Worm (Caenorhabditis elegans): ENCODE data around the gene T05C12.4.

Gene T05C12.4

ce11 chrII:8130792-8131191 lies 49.4 kb downstream of the T05C12.4 start:
- TF ChIP-seq gmeb-1 (tag; optimal IDR thresholded peaks at IDR 0.05) (no peak), ceh-16 (tag; optimal IDR thresholded peaks at IDR 0.05) (no peak), egl-27 (tag; optimal IDR thresholded peaks at IDR 0.05) (no peak), lsy-2 (tag; optimal IDR thresholded peaks at IDR 0.05) (no peak), nhr-23 (tag; optimal IDR thresholded peaks at IDR 0.05) (no peak), sma-9 (GFP tag; optimal IDR thresholded peaks at IDR 0.05) (peak; percentile 0), sma-9 (tag; optimal IDR thresholded peaks at IDR 0.05) (no peak), nhr-77 (tag; optimal IDR thresholded peaks at IDR 0.05) (no peak)

- no peak for TF ChIP-seq ZK546.5 (tag; optimal IDR thresholded peaks at IDR 0.05)
- peak; percentile 43 for TF ChIP-seq ceh-16 (tag; optimal IDR thresholded peaks at IDR 0.05)
- peak; percentile 72 for TF ChIP-seq mab-5 (tag; optimal IDR thresholded peaks at IDR 0.05)
- TF ChIP-seq nhr-6 (tag; optimal IDR thresholded peaks at IDR 0.05): no peak
- TF ChIP-seq lin-13 (GFP tag; optimal IDR thresholded peaks at IDR 0.05): peak; percentile 38
- peak; percentile 70 for TF ChIP-seq sma-9 (GFP tag; optimal IDR thresholded peaks at IDR 0.05)
- TF ChIP-seq sma-9 (tag; optimal IDR thresholded peaks at IDR 0.05): no peak
- peak; percentile 7 for TF ChIP-seq C34F6.9 (tag; optimal IDR thresholded peaks at IDR 0.05)
- peak; percentile 45 for TF ChIP-seq nhr-129 (tag; optimal IDR thresholded peaks at IDR 0.05)
- peak; percentile 67 for TF ChIP-seq F13H6.1 (tag; optimal IDR thresholded peaks at IDR 0.05)
- no peak for TF ChIP-seq blmp-1 (tag; optimal IDR thresholded peaks at IDR 0.05; ENCODE audit: insufficient read depth)
- peak in 1 of 2 experiments; percentile 57 for TF ChIP-seq lsy-2 (tag; optimal IDR thresholded peaks at IDR 0.05)
- no peak for TF ChIP-seq nhr-11 (tag; optimal IDR thresholded peaks at IDR 0.05)
- peak; percentile 4 for TF ChIP-seq crh-2 (tag; optimal IDR thresholded peaks at IDR 0.05)
Observed at ce11 chrII:8129495-8130010, 50.6 kb downstream of the T05C12.4 start, which contains the start of gene ulp-4. ulp-4 (plus strand) TSS chrII:8129960.

DNA sequence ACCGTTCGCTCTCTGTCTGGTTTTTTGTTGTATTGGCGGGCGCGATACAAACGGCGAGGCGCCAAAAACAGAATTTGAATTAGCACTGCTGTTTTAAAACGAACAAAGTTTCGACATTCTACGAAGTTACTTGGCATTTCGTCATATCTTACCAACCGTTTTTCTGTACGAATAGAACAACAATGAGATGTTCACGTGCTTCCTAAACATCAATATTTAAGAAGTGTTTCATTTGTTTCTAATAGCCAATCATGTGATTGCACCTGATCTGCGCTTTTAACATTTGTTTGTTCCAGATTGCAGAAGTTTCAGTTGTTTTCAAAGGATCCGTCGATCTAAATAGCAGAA lies 51.2 kb downstream of the T05C12.4 start:
- TF ChIP-seq crh-2 (tag; optimal IDR thresholded peaks at IDR 0.05) (no peak), lsy-2 (tag; optimal IDR thresholded peaks at IDR 0.05) (no peak), nhr-77 (tag; optimal IDR thresholded peaks at IDR 0.05) (no peak), sem-4 (tag; optimal IDR thresholded peaks at IDR 0.05) (peak; percentile 29), unc-39 (tag; optimal IDR thresholded peaks at IDR 0.05) (no peak), egl-27 (tag; optimal IDR thresholded peaks at IDR 0.05) (no peak), nhr-25 (tag; optimal IDR thresholded peaks at IDR 0.05) (no peak), nhr-6 (tag; optimal IDR thresholded peaks at IDR 0.05) (no peak), ama-1 (optimal IDR thresholded peaks at IDR 0.05) (no peak), nhr-129 (tag; optimal IDR thresholded peaks at IDR 0.05) (peak; percentile 10), peb-1 (tag; optimal IDR thresholded peaks at IDR 0.05) (no peak), nhr-10 (tag; optimal IDR thresholded peaks at IDR 0.05) (no peak), elt-3 (tag; optimal IDR thresholded peaks at IDR 0.05) (no peak), snpc-4 (tag; optimal IDR thresholded peaks at IDR 0.05) (no peak), ztf-11 (tag; optimal IDR thresholded peaks at IDR 0.05) (no peak)

- TF ChIP-seq sma-3 (GFP tag; optimal IDR thresholded peaks at IDR 0.05) (peak; percentile 40), blmp-1 (tag; optimal IDR thresholded peaks at IDR 0.05; ENCODE audit: insufficient read depth) (peak; percentile 6), nhr-11 (tag; optimal IDR thresholded peaks at IDR 0.05) (no peak), ceh-16 (tag; optimal IDR thresholded peaks at IDR 0.05) (peak; percentile 58), sma-9 (GFP tag; optimal IDR thresholded peaks at IDR 0.05) (peak; percentile 95), sma-9 (tag; optimal IDR thresholded peaks at IDR 0.05) (no peak), C34F6.9 (tag; optimal IDR thresholded peaks at IDR 0.05) (peak; percentile 45), unc-62 (GFP tag; optimal IDR thresholded peaks at IDR 0.05) (peak; percentile 36), nhr-21 (tag; optimal IDR thresholded peaks at IDR 0.05) (peak; percentile 63), sem-4 (tag; optimal IDR thresholded peaks at IDR 0.05) (peak; percentile 56), R02D3.7 (tag; optimal IDR thresholded peaks at IDR 0.05) (no peak), unc-55 (GFP tag; optimal IDR thresholded peaks at IDR 0.05) (peak; percentile 44), mbf-1 (tag; optimal IDR thresholded peaks at IDR 0.05) (no peak), F13H6.1 (tag; optimal IDR thresholded peaks at IDR 0.05) (peak; percentile 64), nhr-129 (tag; optimal IDR thresholded peaks at IDR 0.05) (peak; percentile 99), unc-39 (tag; optimal IDR thresholded peaks at IDR 0.05) (no peak), nhr-25 (tag; optimal IDR thresholded peaks at IDR 0.05) (peak; percentile 92), skn-1 (tag; optimal IDR thresholded peaks at IDR 0.05) (no peak), ztf-4 (tag; optimal IDR thresholded peaks at IDR 0.05) (peak; percentile 45), crh-2 (tag; optimal IDR thresholded peaks at IDR 0.05) (peak; percentile 81), egl-27 (tag; optimal IDR thresholded peaks at IDR 0.05) (peak; percentile 20), aly-2 (tag; optimal IDR thresholded peaks at IDR 0.05) (no peak), dmd-4 (tag; optimal IDR thresholded peaks at IDR 0.05) (no peak), nhr-10 (tag; optimal IDR thresholded peaks at IDR 0.05) (no peak), lsy-2 (tag; optimal IDR thresholded peaks at IDR 0.05) (peak; percentile 34 to 44), ama-1 (optimal IDR thresholded peaks at IDR 0.05) (no peak), mab-5 (tag; optimal IDR thresholded peaks at IDR 0.05) (no peak), fos-1 (tag; optimal IDR thresholded peaks at IDR 0.05) (peak; percentile 29), gmeb-1 (tag; optimal IDR thresholded peaks at IDR 0.05) (peak; percentile 26), zag-1 (tag; optimal IDR thresholded peaks at IDR 0.05) (no peak), lin-13 (GFP tag; optimal IDR thresholded peaks at IDR 0.05) (peak; percentile 1), alr-1 (tag; optimal IDR thresholded peaks at IDR 0.05) (no peak), nhr-6 (tag; optimal IDR thresholded peaks at IDR 0.05) (peak; percentile 84), nhr-77 (tag; optimal IDR thresholded peaks at IDR 0.05) (no peak), elt-3 (tag; optimal IDR thresholded peaks at IDR 0.05) (no peak), peb-1 (tag; optimal IDR thresholded peaks at IDR 0.05) (no peak), nhr-237 (tag; optimal IDR thresholded peaks at IDR 0.05) (no peak)
Observed at ce11 chrII:8128273-8129039, 51.7 kb downstream of the T05C12.4 start.
